Comparison of ENCODE assay signal across 6 worm cellular contexts in the genomic region with DNA sequence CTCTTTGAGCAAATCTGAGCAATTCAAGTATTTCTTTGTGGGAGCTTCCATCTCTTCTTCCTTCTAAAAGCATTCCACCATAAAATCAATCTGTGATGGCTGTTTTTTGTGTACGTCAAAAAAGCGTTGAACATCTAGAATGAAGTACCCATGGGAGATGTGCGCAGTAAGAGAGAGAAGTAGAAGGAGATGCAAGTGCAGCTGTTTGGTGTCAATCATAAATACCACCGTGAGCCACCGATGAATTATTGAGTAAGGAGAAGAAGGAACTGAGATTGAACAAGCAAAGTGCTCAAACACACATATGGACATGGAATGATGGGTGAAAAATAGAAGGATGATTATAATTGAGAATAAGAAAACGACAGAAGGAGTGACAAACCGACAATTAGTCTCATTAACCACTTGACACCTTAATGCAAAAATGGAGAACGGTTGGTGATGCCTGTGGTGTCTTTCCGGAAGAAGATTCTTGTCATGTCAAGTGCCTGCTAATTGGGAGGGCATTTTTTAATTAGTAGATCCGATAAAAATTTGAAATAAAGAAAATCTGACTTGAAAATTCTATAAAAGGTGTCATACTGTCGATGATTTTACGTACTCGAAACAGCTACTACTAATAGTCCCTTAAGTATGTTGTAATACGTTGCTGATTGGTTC.
A peak's percentile ranks its signal among the peaks of the same experiment; 100 is the strongest.
TF ChIP-seq lines count a peak whose summit lies in the region.

No protein-coding gene starts in this region.

TF ChIP-seq in whole organism, L1 larva, 84 proteins besides CTCF, POLR2A, EP300 and RAD21:
- TF ChIP-seq lin-14 (GFP tag; optimal IDR thresholded peaks at IDR 0.05; lab: Kevin White, UChicago): peak; percentile 10
- no peak for TF ChIP-seq aly-2 (tag; optimal IDR thresholded peaks at IDR 0.05; lab: Kevin White, UChicago)

TF ChIP-seq in whole organism, L2 larva, 48 proteins besides CTCF, POLR2A, EP300 and RAD21:
- TF ChIP-seq sma-3 (GFP tag; optimal IDR thresholded peaks at IDR 0.05; lab: Kevin White, UChicago) (no peak), fos-1 (tag; optimal IDR thresholded peaks at IDR 0.05; lab: Kevin White, UChicago) (no peak), mab-5 (tag; optimal IDR thresholded peaks at IDR 0.05; lab: Kevin White, UChicago) (peak; percentile 21), nhr-10 (tag; optimal IDR thresholded peaks at IDR 0.05; lab: Kevin White, UChicago) (no peak), ceh-16 (tag; optimal IDR thresholded peaks at IDR 0.05; lab: Kevin White, UChicago) (no peak), nhr-129 (tag; optimal IDR thresholded peaks at IDR 0.05; lab: Kevin White, UChicago) (peak; percentile 56)

TF ChIP-seq in whole organism, L3 larva, 47 proteins besides CTCF, POLR2A, EP300 and RAD21:
- TF ChIP-seq lin-39 (tag; optimal IDR thresholded peaks at IDR 0.05; lab: Kevin White, UChicago): peak; percentile 28
- no peak for TF ChIP-seq aly-2 (tag; optimal IDR thresholded peaks at IDR 0.05; lab: Kevin White, UChicago)
TF ChIP-seq in whole organism, L3 larva: peak in this region for 1.

TF ChIP-seq in whole organism, L4 larva, 104 proteins besides CTCF, POLR2A, EP300 and RAD21:
- TF ChIP-seq zip-11 (GFP tag; IDR thresholded peaks at IDR 0.05; lab: Robert Waterston, UW) (no peak), unc-62 (GFP tag; optimal IDR thresholded peaks at IDR 0.05 in 1 of 2; lab: Kevin White, UChicago) (peak in 1 of 2 experiments; percentile 98), unc-62 (tag; optimal IDR thresholded peaks at IDR 0.05; lab: Kevin White, UChicago) (no peak), aha-1 (tag; lab: Kevin White, UChicago) (peak; percentile 25)

TF ChIP-seq in whole organism, late embryonic, 69 proteins besides CTCF, POLR2A, EP300 and RAD21:
- TF ChIP-seq ttx-3 (tag; optimal IDR thresholded peaks at IDR 0.05; lab: Kevin White, UChicago): no peak
- peak; percentile 7 for TF ChIP-seq unc-42 (tag; optimal IDR thresholded peaks at IDR 0.05; lab: Kevin White, UChicago)
- TF ChIP-seq unc-55 (GFP tag; optimal IDR thresholded peaks at IDR 0.05; lab: Kevin White, UChicago): peak; percentile 85

TF ChIP-seq in whole organism, mixed stage, embryonic, 35 proteins besides CTCF, POLR2A, EP300 and RAD21:
- peak; percentile 61 for TF ChIP-seq nhr-2 (tag; optimal IDR thresholded peaks at IDR 0.05; lab: Kevin White, UChicago)
- TF ChIP-seq ham-2 (GFP tag; optimal IDR thresholded peaks at IDR 0.05; lab: Kevin White, UChicago): no peak
- TF ChIP-seq unc-62 (GFP tag; optimal IDR thresholded peaks at IDR 0.05; lab: Kevin White, UChicago): peak; percentile 82
- no peak for TF ChIP-seq ztf-11 (tag; optimal IDR thresholded peaks at IDR 0.05; lab: Kevin White, UChicago)
- TF ChIP-seq sptf-1 (tag; optimal IDR thresholded peaks at IDR 0.05; lab: Kevin White, UChicago): no peak
- TF ChIP-seq nhr-28 (tag; optimal IDR thresholded peaks at IDR 0.05; lab: Kevin White, UChicago): no peak
- TF ChIP-seq nhr-237 (tag; optimal IDR thresholded peaks at IDR 0.05; lab: Kevin White, UChicago): no peak
- peak; percentile 40 for TF ChIP-seq ces-1 (GFP tag; optimal IDR thresholded peaks at IDR 0.05; lab: Kevin White, UChicago)
- peak; percentile 86 for TF ChIP-seq hlh-1 (tag; optimal IDR thresholded peaks at IDR 0.05; lab: Kevin White, UChicago)
